Worm (Caenorhabditis elegans): Measurements from ENCODE around the gene str-145.

Gene str-145

DNA sequence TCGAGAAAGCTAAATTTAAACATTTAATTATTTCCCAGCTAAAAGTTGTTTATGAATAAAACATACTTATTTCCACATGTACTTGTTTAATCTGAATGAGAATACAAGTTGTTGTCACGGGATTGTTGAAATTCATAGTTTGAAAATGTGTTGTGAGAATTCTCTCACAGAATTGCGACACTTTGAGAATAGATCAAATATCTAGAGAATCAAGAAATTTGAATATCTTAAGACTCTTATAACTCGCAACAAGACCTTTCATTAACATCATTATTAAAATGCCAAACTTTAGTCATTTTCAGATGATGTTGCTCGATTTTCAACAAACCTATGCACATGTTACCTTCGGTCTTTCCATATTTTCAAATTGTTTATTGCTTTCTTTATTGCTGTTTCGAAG is 4.8 kb upstream of the str-145 start, which contains the start of gene str-90:
TSS of gene str-90 (plus strand) at position 301 of the 400 bp plus-strand sequence.
- TF ChIP-seq mep-1 (tag; optimal IDR thresholded peaks at IDR 0.05) = no peak
- no peak for TF ChIP-seq ceh-90 (tag; optimal IDR thresholded peaks at IDR 0.05)
- TF ChIP-seq nhr-28 (tag; optimal IDR thresholded peaks at IDR 0.05) = no peak
- no peak for TF ChIP-seq mab-9 (GFP tag; IDR thresholded peaks at IDR 0.05)
- TF ChIP-seq sox-4 (tag; optimal IDR thresholded peaks at IDR 0.05) = no peak

DNA sequence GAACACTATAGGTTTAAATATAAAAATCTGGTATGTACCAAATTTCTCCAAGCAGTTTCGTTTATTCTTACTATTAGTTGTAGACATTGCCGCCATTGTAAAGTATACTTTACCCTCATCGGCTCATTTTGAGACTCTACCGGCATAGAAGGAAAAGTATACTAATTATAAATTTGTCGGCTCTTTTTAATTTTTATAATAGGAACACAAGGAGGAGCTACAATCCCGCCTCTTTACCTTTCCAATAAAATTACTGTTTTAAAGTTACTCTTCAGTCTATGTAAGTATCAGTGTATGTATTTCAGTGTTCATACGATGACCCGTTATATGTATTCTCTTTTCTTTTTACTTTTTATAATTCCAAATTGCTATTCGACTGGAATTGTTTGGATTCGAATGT is 1.2 kb upstream of the str-145 start, which contains the start of gene sdz-23:
TSS of gene sdz-23 (plus strand) at position 301 of the 400 bp plus-strand sequence.
- no peak for TF ChIP-seq nhr-85 (tag)
- no peak for TF ChIP-seq vab-15 (tag; optimal IDR thresholded peaks at IDR 0.05)
- no peak for TF ChIP-seq ces-1 (GFP tag; optimal IDR thresholded peaks at IDR 0.05)
- no peak for TF ChIP-seq lin-15B (tag; optimal IDR thresholded peaks at IDR 0.05)
- no peak for TF ChIP-seq jun-1 (tag; optimal IDR thresholded peaks at IDR 0.05)
- TF ChIP-seq unc-86 (tag; optimal IDR thresholded peaks at IDR 0.05) = no peak
- TF ChIP-seq F16B12.6 (tag; optimal IDR thresholded peaks at IDR 0.05) = no peak
- no peak for TF ChIP-seq skn-1 (tag; optimal IDR thresholded peaks at IDR 0.05)
- TF ChIP-seq unc-98 (GFP tag; IDR thresholded peaks at IDR 0.05) = no peak

DNA sequence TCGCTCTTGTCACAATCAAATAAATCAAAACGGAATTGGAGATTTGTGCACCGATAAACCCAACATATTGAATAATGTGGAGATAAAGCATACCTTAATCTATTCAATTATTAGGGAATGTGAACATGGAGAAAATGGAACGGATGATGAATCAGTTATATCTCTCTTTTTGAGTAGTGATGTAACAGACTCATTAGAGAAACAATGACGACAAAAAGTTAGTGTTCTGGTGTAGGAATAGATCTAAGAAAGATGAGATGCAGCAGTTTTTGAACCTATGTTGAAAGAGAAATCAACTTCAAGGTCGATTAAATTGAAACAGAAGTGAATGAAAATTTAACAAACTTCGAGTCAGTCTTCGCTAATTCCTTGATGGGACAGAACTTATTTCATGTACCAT is 2.8 kb downstream of the str-145 start, which contains the start of gene str-146:
TSS of gene str-146 (minus strand) at position 101 of the 400 bp plus-strand sequence.
- TF ChIP-seq tlp-1 (tag; optimal IDR thresholded peaks at IDR 0.05) (no peak), xbp-1 (tag; optimal IDR thresholded peaks at IDR 0.05) (no peak), sox-4 (tag; optimal IDR thresholded peaks at IDR 0.05) (no peak), lin-14 (GFP tag; optimal IDR thresholded peaks at IDR 0.05) (no peak), alr-1 (tag; optimal IDR thresholded peaks at IDR 0.05; ENCODE audit: borderline replicate concordance) (no peak), F16B12.6 (tag; optimal IDR thresholded peaks at IDR 0.05) (no peak), nhr-11 (tag; optimal IDR thresholded peaks at IDR 0.05) (no peak), mdl-1 (tag; optimal IDR thresholded peaks at IDR 0.05) (no peak), snu-23 (GFP tag; optimal IDR thresholded peaks at IDR 0.05) (no peak), irx-1 (tag; optimal IDR thresholded peaks at IDR 0.05) (no peak), Y116A8C.19 (tag; optimal IDR thresholded peaks at IDR 0.05; ENCODE audit: borderline replicate concordance) (no peak), elt-2 (tag; optimal IDR thresholded peaks at IDR 0.05) (no peak), nhr-28 (tag; optimal IDR thresholded peaks at IDR 0.05) (no peak), unc-98 (GFP tag; IDR thresholded peaks at IDR 0.05) (no peak), lir-3 (tag; optimal IDR thresholded peaks at IDR 0.05; ENCODE audit: poor library complexity) (no peak), efl-1 (optimal IDR thresholded peaks at IDR 0.05) (no peak), efl-1 (GFP tag; optimal IDR thresholded peaks at IDR 0.05 in 1 of 2) (no peak), lsy-2 (tag; optimal IDR thresholded peaks at IDR 0.05) (no peak)

DNA sequence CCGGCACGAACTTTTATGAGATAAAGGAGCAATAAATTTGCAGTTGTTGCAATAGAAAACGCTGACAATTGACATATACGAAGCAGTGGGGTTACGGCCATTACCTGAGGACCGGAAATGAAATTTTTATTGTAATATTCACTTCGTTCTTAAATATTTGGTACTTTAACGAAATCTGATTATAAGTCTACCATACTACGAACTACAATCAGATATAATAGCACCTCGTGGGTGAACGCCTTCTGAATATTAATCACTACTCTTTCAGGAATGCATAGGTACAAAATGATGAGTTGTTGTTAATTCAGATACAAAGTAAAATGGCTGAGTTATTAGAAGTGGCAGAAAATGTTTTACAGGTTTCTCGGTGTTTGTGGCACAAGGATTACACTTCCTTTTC is 5.8 kb downstream of the str-145 start, which contains the start of gene str-129:
TSS of gene str-129 (minus strand) at position 101 of the 400 bp plus-strand sequence.
- TF ChIP-seq zip-4 (GFP tag; optimal IDR thresholded peaks at IDR 0.05) (no peak), nhr-77 (tag; optimal IDR thresholded peaks at IDR 0.05) (no peak), snpc-4 (tag; optimal IDR thresholded peaks at IDR 0.05) (no peak), elt-3 (tag; optimal IDR thresholded peaks at IDR 0.05) (no peak), mab-9 (GFP tag; IDR thresholded peaks at IDR 0.05) (no peak), jun-1 (tag; optimal IDR thresholded peaks at IDR 0.05) (no peak), nhr-85 (tag) (no peak), nhr-84 (tag; optimal IDR thresholded peaks at IDR 0.05) (no peak), nhr-20 (tag; optimal IDR thresholded peaks at IDR 0.05) (no peak), mep-1 (tag; optimal IDR thresholded peaks at IDR 0.05) (no peak), ztf-4 (tag; optimal IDR thresholded peaks at IDR 0.05) (no peak), ces-1 (GFP tag; optimal IDR thresholded peaks at IDR 0.05) (no peak), egl-27 (tag; optimal IDR thresholded peaks at IDR 0.05) (no peak), Y116A8C.19 (tag; optimal IDR thresholded peaks at IDR 0.05; ENCODE audit: borderline replicate concordance) (no peak), elt-2 (tag; optimal IDR thresholded peaks at IDR 0.05) (no peak)
